Fruit fly (Drosophila melanogaster) S2 (cell line): Measurements from ENCODE around the gene Dop1R2.

ENCODE experiments used
- CG8478 ChIP-seq: fragments of >200 bp; optimal IDR thresholded peaks from 2 replicates; lab custom pipeline; 2018
- CTCF ChIP-seq, 2 experiments: fragments of >200 bp; optimal IDR thresholded peaks; 2 replicates each; lab custom pipeline; 2018

DNA sequence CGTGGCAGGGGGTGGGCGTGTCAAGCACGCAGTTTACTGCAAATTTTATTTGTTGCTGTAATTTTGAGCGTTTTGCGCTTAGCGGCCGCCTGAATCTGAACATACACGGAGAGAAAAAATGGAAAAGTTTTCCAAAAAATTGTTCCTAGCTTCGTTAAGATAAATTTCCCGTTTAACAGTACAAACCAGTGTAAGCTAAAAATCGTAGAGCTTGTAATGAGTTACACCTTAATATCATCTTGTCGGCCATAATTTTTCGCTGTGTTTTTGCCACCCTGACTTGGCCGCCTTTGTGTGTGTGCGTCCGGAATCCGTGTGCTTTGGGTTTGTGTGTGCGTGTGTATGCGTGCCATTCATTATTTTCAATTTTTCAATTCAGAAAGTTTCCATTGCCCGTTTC is 8.3 kb downstream of the Dop1R2 start:
- TF ChIP-seq CG8478 (lab: Kevin White, UChicago): no peak
- TF ChIP-seq CTCF (optimal IDR thresholded peaks at IDR 0.05; lab: Kevin White, UChicago): no peak
